Worm (Caenorhabditis elegans) whole organism, L4 larva: ENCODE data around the gene C49C3.20.

Experiments used
- F10B5.3 ChIP-seq: sonication (generic microtip); optimal IDR thresholded peaks from 2 replicates; lab custom pipeline; 2016; ENCODE audit warnings: mild to moderate bottlenecking, missing genetic modification characterization, missing compliant biosample characterization
- F26F4.8 ChIP-seq: fragments of 200-800 bp; sonication (Bioruptor generic); conservative IDR thresholded peaks from 2 replicates; pipeline ENCODE4 v1.3.6; 2022; ENCODE audit warnings: missing genetic modification characterization, missing compliant biosample characterization
- T26A8.4 ChIP-seq: fragments of 200-800 bp; sonication (Bioruptor generic); IDR thresholded peaks from 2 replicates; pipeline ENCODE4 v1.3.6; 2022; ENCODE audit warnings: missing genetic modification characterization, missing compliant biosample characterization
- Y105C5A.15 ChIP-seq: fragments of 200-800 bp; sonication (Bioruptor generic); IDR thresholded peaks from 2 replicates; pipeline ENCODE4 v1.3.6; 2022; ENCODE audit warnings: missing genetic modification characterization, missing compliant biosample characterization
- aly-2 ChIP-seq: sonication (generic microtip); optimal IDR thresholded peaks from 2 replicates; lab custom pipeline; 2018; ENCODE audit warnings: missing biosample characterization, missing genetic modification characterization
- ama-1 ChIP-seq: fragments of 150-350 bp; optimal IDR thresholded peaks from 2 replicates; lab custom pipeline; 2014; ENCODE audit warnings: inconsistent platforms, mixed read lengths
- ceh-28 ChIP-seq: fragments of 150-350 bp; optimal IDR thresholded peaks from 2 replicates; lab custom pipeline; 2014; ENCODE audit warnings: missing biosample characterization, missing genetic modification reagents, missing genetic modification characterization
- ceh-32 ChIP-seq: sonication (generic microtip); optimal IDR thresholded peaks from 2 replicates; lab custom pipeline; 2016; ENCODE audit warnings: mild to moderate bottlenecking, missing genetic modification characterization, missing compliant biosample characterization; ENCODE audit not compliant: poor library complexity
- ceh-44 ChIP-seq: fragments of 200-800 bp; sonication (Bioruptor generic); IDR thresholded peaks from 2 replicates; pipeline ENCODE4 v1.3.6; 2022; ENCODE audit warnings: missing genetic modification reagents, missing genetic modification characterization, missing compliant biosample characterization
- ctbp-1 ChIP-seq: fragments of 200-800 bp; sonication (Bioruptor generic); IDR thresholded peaks from 2 replicates; pipeline ENCODE4 v1.3.6; 2022; ENCODE audit warnings: missing genetic modification reagents, missing genetic modification characterization, missing compliant biosample characterization
- daf-12 ChIP-seq: fragments of 150-350 bp; optimal IDR thresholded peaks from 2 replicates; lab custom pipeline; 2014; ENCODE audit warnings: missing biosample characterization, missing genetic modification reagents, missing genetic modification characterization
- daf-16 ChIP-seq, 3 experiments: sonication (generic microtip); optimal IDR thresholded peaks; 2 replicates each; lab custom pipeline; 2016 to 2017; ENCODE audit warnings: missing genetic modification characterization in 3 of 3, missing genetic modification reagents in 3 of 3, mild to moderate bottlenecking in 2 of 3, missing compliant biosample characterization in 2 of 3, missing biosample characterization in 1 of 3, moderate library complexity in 1 of 3
- daf-19 ChIP-seq: fragments of 200-800 bp; sonication (Bioruptor generic); conservative IDR thresholded peaks from 2 replicates; pipeline ENCODE4 v1.3.6; 2022; ENCODE audit warnings: missing genetic modification characterization, missing compliant biosample characterization
- dmd-6 ChIP-seq: fragments of 200-800 bp; sonication (Bioruptor generic); IDR thresholded peaks from 2 replicates; pipeline ENCODE4 v1.3.6; 2022; ENCODE audit warnings: missing genetic modification reagents, missing genetic modification characterization, missing compliant biosample characterization
- dmd-9 ChIP-seq: fragments of 200-800 bp; sonication (Bioruptor generic); IDR thresholded peaks from 2 replicates; pipeline ENCODE4 v1.3.6; 2022; ENCODE audit warnings: missing genetic modification reagents, missing genetic modification characterization, missing compliant biosample characterization
- duxl-1 ChIP-seq: sonication (generic microtip); optimal IDR thresholded peaks from 2 replicates; lab custom pipeline; 2016; ENCODE audit warnings: mild to moderate bottlenecking, missing genetic modification characterization, moderate library complexity, missing compliant biosample characterization; ENCODE audit not compliant: poor library complexity
- egl-43 ChIP-seq: fragments of 200-800 bp; sonication (Bioruptor generic); IDR thresholded peaks from 2 replicates; pipeline ENCODE4 v1.3.6; 2022; ENCODE audit warnings: missing genetic modification reagents, missing genetic modification characterization, missing compliant biosample characterization
- hif-1 ChIP-seq, 2 experiments: sonication (generic microtip); optimal IDR thresholded peaks; 2 replicates each; lab custom pipeline; 2016 to 2017; ENCODE audit warnings: missing compliant biosample characterization in 2 of 2, missing genetic modification characterization in 2 of 2, missing genetic modification reagents in 2 of 2, missing genotype in 2 of 2, mild to moderate bottlenecking in 1 of 2
- hlh-30 ChIP-seq: sonication (generic microtip); optimal IDR thresholded peaks from 2 replicates; lab custom pipeline; 2017; ENCODE audit warnings: antibody characterized with exemption, mild to moderate bottlenecking, missing genetic modification characterization, missing compliant biosample characterization; ENCODE audit not compliant: insufficient read depth
- lin-1 ChIP-seq: fragments of 200-800 bp; sonication (Bioruptor generic); IDR thresholded peaks from 2 replicates; pipeline ENCODE4 v1.3.6; 2022; ENCODE audit warnings: missing genetic modification reagents, missing genetic modification characterization, missing compliant biosample characterization
- lin-13 ChIP-seq: fragments of 150-350 bp; optimal IDR thresholded peaks from 2 replicates; lab custom pipeline; 2014; ENCODE audit warnings: missing biosample characterization, missing genetic modification reagents, missing genetic modification characterization
- lin-38 ChIP-seq: fragments of 200-800 bp; sonication (Bioruptor generic); IDR thresholded peaks from 2 replicates; pipeline ENCODE4 v1.3.6; 2022; ENCODE audit warnings: missing genetic modification reagents, missing genetic modification characterization, missing compliant biosample characterization
- lin-39 ChIP-seq: fragments of 150-350 bp; optimal IDR thresholded peaks from 2 replicates; lab custom pipeline; 2014; ENCODE audit warnings: missing biosample characterization, missing genetic modification reagents, missing genetic modification characterization
- lsy-2 ChIP-seq, 2 experiments: fragments of 150-350 bp in 1 of 2; sonication (generic microtip) in 1 of 2; optimal IDR thresholded peaks; 2 replicates each; lab custom pipeline; 2014 to 2017; ENCODE audit warnings: missing biosample characterization in 2 of 2, missing genetic modification characterization in 2 of 2
- madf-5 ChIP-seq, 2 experiments: fragments of 200-800 bp; sonication (Bioruptor generic); IDR thresholded peaks; 2 replicates each; pipeline ENCODE4 v1.3.6; 2022; ENCODE audit warnings: missing compliant biosample characterization in 2 of 2, missing genetic modification characterization in 2 of 2
- mep-1 ChIP-seq: fragments of 150-350 bp; sonication (generic microtip); optimal IDR thresholded peaks from 3 replicates; lab custom pipeline; 2014; ENCODE audit warnings: missing biosample characterization, missing genetic modification characterization
- mes-2 ChIP-seq: sonication (generic microtip); optimal IDR thresholded peaks from 2 replicates; lab custom pipeline; 2016; ENCODE audit warnings: missing genotype, mild to moderate bottlenecking, missing genetic modification characterization, missing compliant biosample characterization; ENCODE audit not compliant: poor library complexity, severe bottlenecking
- mxl-3 ChIP-seq: fragments of 200-800 bp; sonication (Bioruptor generic); optimal IDR thresholded peaks from 2 replicates; lab custom pipeline; 2018; ENCODE audit warnings: mild to moderate bottlenecking, missing genetic modification characterization, missing compliant biosample characterization
- nhr-111 ChIP-seq: fragments of 200-800 bp; sonication (Bioruptor generic); optimal IDR thresholded peaks from 2 replicates; lab custom pipeline; 2018; ENCODE audit warnings: mild to moderate bottlenecking, missing genetic modification characterization, missing compliant biosample characterization
- nhr-237 ChIP-seq: sonication (generic microtip); optimal IDR thresholded peaks from 2 replicates; lab custom pipeline; 2017; ENCODE audit warnings: missing biosample characterization, missing genetic modification characterization
- nhr-25 ChIP-seq: sonication (generic microtip); optimal IDR thresholded peaks from 2 replicates; lab custom pipeline; 2017; ENCODE audit warnings: missing genetic modification characterization, mild to moderate bottlenecking, missing compliant biosample characterization, antibody characterized with exemption, moderate library complexity, borderline replicate concordance; ENCODE audit not compliant: insufficient read depth
- nhr-28 ChIP-seq: fragments of 150-350 bp; optimal IDR thresholded peaks from 2 replicates; lab custom pipeline; 2014; ENCODE audit warnings: missing biosample characterization, missing genetic modification characterization
- pha-4 ChIP-seq, 2 experiments: fragments of 150-350 bp in 1 of 2; fragments of 200-800 bp in 1 of 2; sonication (Bioruptor generic) in 1 of 2; IDR thresholded peaks in 1 of 2; optimal IDR thresholded peaks in 1 of 2; 2 replicates each; pipeline versions ENCODE4 v1.3.6 to Lab custom; 2014 to 2022; ENCODE audit warnings: missing genetic modification characterization in 2 of 2, missing genetic modification reagents in 2 of 2, missing biosample characterization in 1 of 2, missing compliant biosample characterization in 1 of 2
- php-3 ChIP-seq: fragments of 200-800 bp; sonication (Bioruptor generic); IDR thresholded peaks from 2 replicates; pipeline ENCODE4 v1.3.6; 2022; ENCODE audit warnings: missing genetic modification reagents, missing genetic modification characterization, missing compliant biosample characterization
- rbr-2 ChIP-seq: sonication (generic microtip); optimal IDR thresholded peaks from 2 replicates; lab custom pipeline; 2016; ENCODE audit warnings: missing genotype, missing genetic modification characterization, missing compliant biosample characterization
- saeg-2 ChIP-seq: fragments of 200-800 bp; sonication (Bioruptor generic); IDR thresholded peaks from 2 replicates; pipeline ENCODE4 v1.3.6; 2022; ENCODE audit warnings: missing genetic modification reagents, missing genetic modification characterization, missing compliant biosample characterization
- set-16 ChIP-seq: fragments of 200-800 bp; sonication (Bioruptor generic); IDR thresholded peaks from 2 replicates; pipeline ENCODE4 v1.3.6; 2022; ENCODE audit warnings: missing genetic modification reagents, missing genetic modification characterization, missing compliant biosample characterization
- tra-1 ChIP-seq: fragments of 200-800 bp; sonication (Bioruptor generic); IDR thresholded peaks from 2 replicates; pipeline ENCODE4 v1.3.6; 2022; ENCODE audit warnings: missing genetic modification reagents, missing genetic modification characterization, missing compliant biosample characterization
- unc-130 ChIP-seq: sonication (generic microtip); optimal IDR thresholded peaks from 2 replicates; lab custom pipeline; 2016; ENCODE audit warnings: missing genetic modification reagents, missing genetic modification characterization, missing compliant biosample characterization
- unc-62 ChIP-seq, 3 experiments: fragments of 150-350 bp in 1 of 3; sonication (generic microtip); optimal IDR thresholded peaks in 2 of 3; peaks in 1 of 3; 1 replicate in 1 of 3; 2 replicates in 2 of 3; lab custom pipeline; 2014 to 2017; ENCODE audit warnings: missing biosample characterization in 3 of 3, missing genetic modification characterization in 3 of 3, missing genetic modification reagents in 3 of 3, missing genotype in 1 of 3
- vab-7 ChIP-seq: fragments of 200-800 bp; sonication (Bioruptor generic); IDR thresholded peaks from 2 replicates; pipeline ENCODE4 v1.3.6; 2022; ENCODE audit warnings: missing genetic modification reagents, missing genetic modification characterization, missing compliant biosample characterization
- zfp-2 ChIP-seq: sonication (generic microtip); optimal IDR thresholded peaks from 2 replicates; lab custom pipeline; 2016; ENCODE audit warnings: mild to moderate bottlenecking, missing genetic modification characterization, missing compliant biosample characterization
- zfp-3 ChIP-seq: fragments of 200-800 bp; sonication (Bioruptor generic); conservative IDR thresholded peaks from 2 replicates; pipeline ENCODE4 v1.3.6; 2022; ENCODE audit warnings: missing genetic modification reagents, missing genetic modification characterization, missing compliant biosample characterization
- ztf-11 ChIP-seq: fragments of 150-350 bp; optimal IDR thresholded peaks from 2 replicates; lab custom pipeline; 2014; ENCODE audit warnings: missing biosample characterization, missing genetic modification characterization

Gene C49C3.20

ce11 chrIV:17280441-17280939, 35.8 kb downstream of the C49C3.20 start:
- TF ChIP-seq ama-1 (lab: Kevin White, UChicago) (peak; percentile 75), mxl-3 (GFP tag; lab: Kevin White, UChicago) (no peak), hlh-30 (tag; lab: Kevin White, UChicago) (peak; percentile 1), dmd-6 (GFP tag; lab: Robert Waterston, UW) (peak; percentile 13; the same call in 1 of the 2 replicates), daf-19 (GFP tag; lab: Robert Waterston, UW) (0 out of 2 replicates have a peak, but pooled peaks have one; percentile 6), lin-13 (GFP tag; lab: Kevin White, UChicago) (no peak), zfp-2 (tag; lab: Kevin White, UChicago) (no peak), nhr-28 (no peak), ztf-11 (no peak), duxl-1 (tag; lab: Kevin White, UChicago) (no peak), dmd-9 (GFP tag; lab: Robert Waterston, UW) (no peak), unc-130 (GFP tag; lab: Kevin White, UChicago) (no peak), hif-1 (tag; optimal IDR thresholded peaks at IDR 0.05; lab: Kevin White, UChicago) (no peak), rbr-2 (tag; lab: Kevin White, UChicago) (peak; percentile 17), mes-2 (peak; percentile 22), ceh-28 (no peak), vab-7 (GFP tag; lab: Robert Waterston, UW) (no peak), nhr-111 (GFP tag; lab: Kevin White, UChicago) (no peak), F26F4.8 (GFP tag; lab: Robert Waterston, UW) (0 out of 2 replicates have a peak, but pooled peaks have one; percentile 5), nhr-237 (no peak)
- TF ChIP-seq, all 104 proteins: peak for 7

- TF ChIP-seq lin-38: peak; percentile 27; the same call in 1 of the 2 replicates
- 0 out of 2 replicates have a peak, but pooled peaks have one; percentile 50 for TF ChIP-seq egl-43 (GFP tag; lab: Robert Waterston, UW)
- TF ChIP-seq Y105C5A.15 (GFP tag; lab: Robert Waterston, UW): peak; percentile 15; the same call in 1 of the 2 replicates
- peak; percentile 24; the same call in 1 of the 2 replicates for TF ChIP-seq T26A8.4 (GFP tag; lab: Robert Waterston, UW)
- TF ChIP-seq saeg-2 (GFP tag; lab: Robert Waterston, UW): 0 out of 2 replicates have a peak, but pooled peaks have one; percentile 32
- peak; percentile 14 for TF ChIP-seq mep-1 (tag; lab: Kevin White, UChicago)
- peak; percentile 34; the same call in 1 of the 2 replicates for TF ChIP-seq ctbp-1 (GFP tag; lab: Robert Waterston, UW)
- TF ChIP-seq mes-2: no peak
- peak; percentile 81 for TF ChIP-seq aly-2
- no peak for TF ChIP-seq unc-62 (GFP tag; optimal IDR thresholded peaks at IDR 0.05 in 1 of 2; lab: Kevin White, UChicago)
- TF ChIP-seq unc-62 (tag; optimal IDR thresholded peaks at IDR 0.05; lab: Kevin White, UChicago): no peak
- no peak for TF ChIP-seq lin-39 (tag; lab: Kevin White, UChicago)
- no peak for TF ChIP-seq nhr-25 (tag; lab: Kevin White, UChicago)
- peak; percentile 73 for TF ChIP-seq pha-4 (GFP tag; IDR thresholded peaks at IDR 0.05; lab: Robert Waterston, UW)
- TF ChIP-seq pha-4 (tag; optimal IDR thresholded peaks at IDR 0.05; lab: Kevin White, UChicago): no peak
- TF ChIP-seq ceh-32 (tag; lab: Kevin White, UChicago): no peak
- TF ChIP-seq daf-16 (GFP tag; optimal IDR thresholded peaks at IDR 0.05; lab: Kevin White, UChicago): no peak
- peak; percentile 12 for TF ChIP-seq daf-16 (tag; optimal IDR thresholded peaks at IDR 0.05; lab: Kevin White, UChicago)
- 0 out of 2 replicates have a peak, but pooled peaks have one; percentile 4 for TF ChIP-seq tra-1 (GFP tag; lab: Robert Waterston, UW)
- TF ChIP-seq php-3 (GFP tag; lab: Robert Waterston, UW): peak; percentile 34; the same call in 1 of the 2 replicates
- TF ChIP-seq ceh-44 (GFP tag; lab: Robert Waterston, UW): no peak
- no peak for TF ChIP-seq daf-12 (tag; lab: Kevin White, UChicago)
- TF ChIP-seq zfp-3: peak; percentile 59; the same call in 1 of the 2 replicates
- TF ChIP-seq lsy-2 (tag; optimal IDR thresholded peaks at IDR 0.05; lab: Kevin White, UChicago): peak in 1 of 2 experiments; percentile 41
- TF ChIP-seq lin-1 (GFP tag; lab: Robert Waterston, UW): peak; percentile 74
- TF ChIP-seq madf-5 (GFP tag; IDR thresholded peaks at IDR 0.05; lab: Robert Waterston, UW): peak in 1 of 2 experiments; percentile 18; a peak in 1 of 4 replicates
- TF ChIP-seq lin-13 (GFP tag; lab: Kevin White, UChicago): peak; percentile 17
- peak; percentile 59; the same call in 1 of the 2 replicates for TF ChIP-seq set-16 (GFP tag; lab: Robert Waterston, UW)
- no peak for TF ChIP-seq F10B5.3 (tag; lab: Kevin White, UChicago)
Measured at ce11 chrIV:17279592-17280440, 36.5 kb downstream of the C49C3.20 start.
